Worm (Caenorhabditis elegans) whole organism, L3 larva: ENCODE measurements around the gene lin-23.

Experiments
- ZK546.5 ChIP-seq: sonication (generic microtip); optimal IDR thresholded peaks from 2 replicates; lab custom pipeline; 2017; ENCODE audit warnings: missing biosample characterization, missing genetic modification characterization
- egl-27 ChIP-seq: sonication (generic microtip); optimal IDR thresholded peaks from 4 replicates; lab custom pipeline; 2017; ENCODE audit warnings: missing biosample characterization, missing genetic modification reagents, missing genetic modification characterization
- elt-1 ChIP-seq: fragments of 150-350 bp; optimal IDR thresholded peaks from 2 replicates; lab custom pipeline; 2014; ENCODE audit warnings: missing biosample characterization, missing genetic modification characterization
- fkh-10 ChIP-seq: sonication (generic microtip); optimal IDR thresholded peaks from 2 replicates; lab custom pipeline; 2017; ENCODE audit warnings: missing biosample characterization, missing genetic modification reagents, missing genetic modification characterization
- jun-1 ChIP-seq: fragments of 150-350 bp; optimal IDR thresholded peaks from 2 replicates; lab custom pipeline; 2014; ENCODE audit warnings: missing biosample characterization, missing genetic modification reagents, missing genetic modification characterization
- nhr-237 ChIP-seq: fragments of 150-350 bp; optimal IDR thresholded peaks from 2 replicates; lab custom pipeline; 2014; ENCODE audit warnings: missing biosample characterization, missing genetic modification characterization
- pha-4 ChIP-seq: fragments of 150-350 bp; optimal IDR thresholded peaks from 2 replicates; lab custom pipeline; 2014; ENCODE audit warnings: missing biosample characterization, missing genetic modification reagents, missing genetic modification characterization
- sea-2 ChIP-seq: fragments of 150-350 bp; sonication (generic microtip); optimal IDR thresholded peaks from 4 replicates; lab custom pipeline; 2014; ENCODE audit warnings: missing biosample characterization, missing genetic modification reagents, missing genetic modification characterization
- tbx-2 ChIP-seq: sonication (generic microtip); optimal IDR thresholded peaks from 2 replicates; lab custom pipeline; 2016; ENCODE audit warnings: mild to moderate bottlenecking, missing genetic modification characterization, missing compliant biosample characterization

Gene lin-23

ce11 chrII:6422812-6423211, 51.7 kb downstream of the lin-23 start, which contains the start of gene K03H9.3:
K03H9.3 (plus strand) TSS chrII:6423112.
- no peak for TF ChIP-seq tbx-2 (tag; lab: Kevin White, UChicago)
- TF ChIP-seq jun-1 (tag; lab: Kevin White, UChicago), result no peak
- TF ChIP-seq sea-2 (GFP tag; lab: Kevin White, UChicago), result no peak
- no peak for TF ChIP-seq ZK546.5 (tag; lab: Kevin White, UChicago)
- TF ChIP-seq nhr-237 (tag; lab: Kevin White, UChicago), result no peak
- TF ChIP-seq elt-1 (tag; lab: Kevin White, UChicago), result no peak
- no peak for TF ChIP-seq pha-4 (tag; lab: Kevin White, UChicago)
- no peak for TF ChIP-seq egl-27 (tag; lab: Kevin White, UChicago)
- TF ChIP-seq fkh-10 (GFP tag; lab: Kevin White, UChicago), result no peak
